Fruit fly (Drosophila melanogaster) whole organism, adult: ENCODE data around the gene HIP-R.

Source experiments
- CG11617 ChIP-seq: fragments of 200-800 bp; sonication (Bioruptor generic); optimal IDR thresholded peaks from 2 replicates; lab custom pipeline; 2017; ENCODE audit warnings: mild to moderate bottlenecking, missing biosample characterization, missing genetic modification reagents, missing genetic modification characterization
- CG12768 ChIP-seq: fragments of 200-800 bp; sonication (Bioruptor generic); optimal IDR thresholded peaks from 2 replicates; lab custom pipeline; 2017; ENCODE audit warnings: missing biosample characterization, missing genetic modification characterization, mild to moderate bottlenecking, moderate library complexity, missing genetic modification reagents
- CG14711 ChIP-seq: fragments of 200-800 bp; sonication (Bioruptor generic); optimal IDR thresholded peaks from 2 replicates; lab custom pipeline; 2018; ENCODE audit warnings: missing biosample characterization, mild to moderate bottlenecking, missing genetic modification characterization, moderate library complexity
- CG1620 ChIP-seq: fragments of 200-800 bp; sonication (Bioruptor generic); optimal IDR thresholded peaks from 2 replicates; lab custom pipeline; 2016; ENCODE audit warnings: missing biosample characterization, missing genetic modification characterization
- CG33017 ChIP-seq: fragments of 200-800 bp; sonication (Bioruptor generic); optimal IDR thresholded peaks from 2 replicates; lab custom pipeline; 2018; ENCODE audit warnings: missing biosample characterization, mild to moderate bottlenecking, missing genetic modification characterization, moderate library complexity
- CG5204 ChIP-seq: fragments of 200-800 bp; sonication (Bioruptor generic); optimal IDR thresholded peaks from 2 replicates; lab custom pipeline; 2016; ENCODE audit warnings: missing biosample characterization, missing genetic modification characterization
- CG7045 ChIP-seq: fragments of 200-800 bp; sonication (Bioruptor generic); optimal IDR thresholded peaks from 2 replicates; lab custom pipeline; 2017; ENCODE audit warnings: missing biosample characterization, mild to moderate bottlenecking, missing genetic modification characterization
- CG7101 ChIP-seq: fragments of 200-800 bp; sonication (Bioruptor generic); optimal IDR thresholded peaks from 2 replicates; lab custom pipeline; 2018; ENCODE audit warnings: missing biosample characterization, mild to moderate bottlenecking, missing genetic modification characterization, moderate library complexity
- Clk ChIP-seq: fragments of 200-800 bp; sonication (Bioruptor generic); optimal IDR thresholded peaks from 2 replicates; lab custom pipeline; 2017; ENCODE audit warnings: missing biosample characterization, missing genetic modification characterization
- Crg-1 ChIP-seq: fragments of 200-800 bp; sonication (Bioruptor generic); optimal IDR thresholded peaks from 2 replicates; lab custom pipeline; 2016; ENCODE audit warnings: missing biosample characterization, missing genetic modification characterization
- Hr96 ChIP-seq: fragments of 200-800 bp; sonication (Bioruptor generic); optimal IDR thresholded peaks from 2 replicates; lab custom pipeline; 2016; ENCODE audit warnings: missing biosample characterization, missing genetic modification characterization
- Mnt ChIP-seq: fragments of 200-800 bp; sonication (Bioruptor generic); optimal IDR thresholded peaks from 2 replicates; lab custom pipeline; 2016; ENCODE audit warnings: missing biosample characterization, mild to moderate bottlenecking, missing genetic modification characterization
- bab1 ChIP-seq: fragments of 200-800 bp; sonication (Bioruptor generic); optimal IDR thresholded peaks from 3 replicates; lab custom pipeline; 2019; ENCODE audit warnings: missing biosample characterization, mild to moderate bottlenecking, missing genetic modification characterization, moderate library complexity
- cic ChIP-seq: fragments of 200-800 bp; sonication (Bioruptor generic); optimal IDR thresholded peaks from 2 replicates; lab custom pipeline; 2017; ENCODE audit warnings: missing biosample characterization, mild to moderate bottlenecking, missing genetic modification characterization, moderate library complexity
- cnc ChIP-seq, 2 experiments: fragments of >200 bp; optimal IDR thresholded peaks; 2 replicates each; lab custom pipeline; 2017
- kay ChIP-seq: fragments of 200-800 bp; sonication (Bioruptor generic); peaks from one replicate; lab custom pipeline; 2016; ENCODE audit warnings: missing biosample characterization, missing genetic modification characterization, borderline replicate concordance
- ovo ChIP-seq: fragments of 200-800 bp; sonication (Bioruptor generic); optimal IDR thresholded peaks from 2 replicates; lab custom pipeline; 2016; ENCODE audit warnings: missing biosample characterization, missing genetic modification characterization
- pad ChIP-seq: fragments of 200-800 bp; sonication (Bioruptor generic); optimal IDR thresholded peaks from 3 replicates; lab custom pipeline; 2017; ENCODE audit warnings: missing biosample characterization, missing genetic modification characterization, mild to moderate bottlenecking, moderate library complexity, missing genetic modification reagents
- toe ChIP-seq: fragments of 200-800 bp; sonication (Bioruptor generic); optimal IDR thresholded peaks from 2 replicates; lab custom pipeline; 2016; ENCODE audit warnings: missing biosample characterization, missing genetic modification characterization

HIP-R gene

dm6 chrX:3834955-3835763, 45.4 kb downstream of the HIP-R start:
- no peak for TF ChIP-seq Crg-1
- TF ChIP-seq kay, result no peak
- no peak for TF ChIP-seq CG1620 (GFP tag; lab: Kevin White, UChicago)
- peak; percentile 89 for TF ChIP-seq pad
- TF ChIP-seq CG7101 (tag; lab: Kevin White, UChicago), result no peak

DNA sequence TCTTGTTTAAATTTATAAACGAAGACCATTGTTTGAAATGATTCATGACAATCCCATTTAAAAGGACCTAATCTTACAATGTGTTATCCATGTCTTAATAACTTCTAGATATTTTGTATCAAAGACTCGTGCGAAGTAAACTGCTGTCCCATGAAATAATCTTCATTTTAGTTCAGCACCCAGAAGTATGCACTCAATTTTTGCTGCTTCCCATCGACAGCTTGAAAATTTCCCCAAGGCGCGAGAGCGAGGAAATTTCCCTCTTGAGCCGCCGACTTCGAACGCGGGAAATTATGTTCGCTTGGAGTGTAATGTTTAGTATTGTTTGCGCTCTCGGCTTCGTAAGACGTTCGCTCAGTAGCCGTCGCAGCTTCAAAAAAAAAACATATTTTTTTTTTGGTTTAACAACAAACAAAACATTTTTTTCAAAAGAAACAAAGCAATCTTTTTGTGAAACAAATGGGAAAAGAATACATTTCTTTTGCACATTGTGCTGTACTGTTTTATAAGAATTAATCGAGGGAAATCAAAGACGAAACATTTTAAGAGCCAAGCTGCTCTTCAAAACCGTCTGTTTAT, 46.1 kb downstream of the HIP-R start:
- TF ChIP-seq pad (peak; percentile 88), Clk (GFP tag; lab: Kevin White, UChicago) (no peak), cic (GFP tag; lab: Kevin White, UChicago) (no peak), ovo (no peak), CG7101 (tag; lab: Kevin White, UChicago) (no peak), Crg-1 (no peak)

DNA sequence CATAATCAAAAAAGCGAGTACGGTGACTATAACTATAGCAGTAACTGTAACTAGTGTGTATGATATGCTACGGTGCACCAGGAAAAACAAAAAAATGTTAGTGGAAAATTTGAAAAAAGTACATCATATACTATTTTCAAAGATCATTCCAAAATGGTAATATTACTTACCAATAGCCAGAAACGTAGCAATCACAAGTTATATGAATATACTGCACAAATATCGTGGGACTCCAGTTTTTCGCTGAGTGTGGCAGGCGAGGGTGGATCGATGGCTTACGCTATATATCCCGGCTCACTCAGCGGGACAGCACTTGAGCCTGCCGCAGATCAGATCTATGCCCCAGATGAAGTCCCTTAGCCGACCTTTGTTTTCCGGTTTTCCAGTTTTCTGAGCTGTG, 47.9 kb downstream of the HIP-R start:
- TF ChIP-seq CG1620 (GFP tag; lab: Kevin White, UChicago) (no peak), CG7045 (no peak), Mnt (no peak), ovo (no peak), CG7101 (tag; lab: Kevin White, UChicago) (no peak), cic (GFP tag; lab: Kevin White, UChicago) (no peak), toe (no peak), Clk (GFP tag; lab: Kevin White, UChicago) (no peak), bab1 (GFP tag; lab: Kevin White, UChicago) (no peak), kay (no peak), Hr96 (GFP tag; lab: Kevin White, UChicago) (no peak), pad (no peak), CG14711 (tag; lab: Kevin White, UChicago) (no peak), CG11617 (no peak)

dm6 chrX:3838648-3839047, 48.9 kb downstream of the HIP-R start:
- TF ChIP-seq CG14711 (tag; lab: Kevin White, UChicago) (no peak), Crg-1 (no peak), cic (GFP tag; lab: Kevin White, UChicago) (no peak), CG12768 (GFP tag; lab: Kevin White, UChicago) (no peak), CG1620 (GFP tag; lab: Kevin White, UChicago) (no peak), kay (no peak), CG7101 (tag; lab: Kevin White, UChicago) (no peak), CG11617 (no peak), bab1 (GFP tag; lab: Kevin White, UChicago) (no peak), CG5204 (no peak), ovo (no peak), toe (no peak)

DNA sequence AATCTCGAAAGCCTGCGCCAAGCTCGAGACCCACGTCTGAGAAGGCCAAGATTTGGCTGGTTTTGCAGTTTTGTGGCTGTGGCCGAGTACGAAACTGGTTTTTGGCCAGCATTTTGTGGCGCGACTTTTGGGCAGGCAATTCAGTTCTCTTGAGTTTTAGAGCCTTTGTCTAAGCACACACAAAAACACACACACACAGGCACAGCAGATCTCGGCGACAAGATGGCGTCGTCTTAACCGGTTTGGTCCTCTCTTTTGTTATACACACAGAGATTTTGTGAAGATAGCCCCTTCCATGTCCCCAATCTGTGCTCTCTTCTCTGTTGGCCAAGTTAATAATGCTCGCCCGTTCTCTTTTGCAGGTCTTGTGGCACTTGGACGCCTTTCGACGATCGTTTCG, 51.2 kb downstream of the HIP-R start:
- TF ChIP-seq CG1620 (GFP tag; lab: Kevin White, UChicago) (no peak), kay (no peak), Mnt (no peak), CG11617 (no peak), CG33017 (tag; lab: Kevin White, UChicago) (no peak), toe (no peak), cic (GFP tag; lab: Kevin White, UChicago) (no peak), Crg-1 (no peak), cnc (optimal IDR thresholded peaks at IDR 0.05; lab: Kevin White, UChicago) (no peak)
